Fruit fly (Drosophila melanogaster) whole organism, embryonic: ENCODE results near the gene CG8952.

Experiments
- B-H2 ChIP-seq: fragments of 200-800 bp; sonication (Bioruptor generic); optimal IDR thresholded peaks from 2 replicates; lab custom pipeline; 2018; ENCODE audit warnings: missing biosample characterization, mild to moderate bottlenecking, missing genetic modification characterization
- CG11723 ChIP-seq: fragments of 200-800 bp; sonication (Bioruptor generic); optimal IDR thresholded peaks from 2 replicates; lab custom pipeline; 2017; ENCODE audit warnings: missing biosample characterization, mild to moderate bottlenecking, missing genetic modification characterization
- CG12299 ChIP-seq: fragments of 200-800 bp; sonication (Bioruptor generic); optimal IDR thresholded peaks from 2 replicates; lab custom pipeline; 2018; ENCODE audit warnings: missing biosample characterization, mild to moderate bottlenecking, missing genetic modification characterization
- CG13424 ChIP-seq: fragments of 200-800 bp; sonication (Bioruptor generic); optimal IDR thresholded peaks from 2 replicates; lab custom pipeline; 2019; ENCODE audit warnings: missing biosample characterization, mild to moderate bottlenecking, missing genetic modification characterization, moderate library complexity
- CG17359 ChIP-seq: fragments of 200-800 bp; sonication (Bioruptor generic); optimal IDR thresholded peaks from 3 replicates; lab custom pipeline; 2018; ENCODE audit warnings: missing biosample characterization, mild to moderate bottlenecking, missing genetic modification characterization, moderate library complexity
- CG2120 ChIP-seq: fragments of 200-800 bp; sonication (Bioruptor generic); optimal IDR thresholded peaks from 3 replicates; lab custom pipeline; 2016; ENCODE audit warnings: missing biosample characterization, missing genetic modification characterization
- CG42726 ChIP-seq: fragments of 200-800 bp; sonication (Bioruptor generic); IDR thresholded peaks from 2 replicates; pipeline ENCODE4 v1.3.6; 2022; ENCODE audit warnings: missing biosample characterization, missing genetic modification characterization; ENCODE audit not compliant: partially characterized antibody
- CG6175 ChIP-seq: fragments of 200-800 bp; sonication (Bioruptor generic); IDR thresholded peaks from 3 replicates; pipeline ENCODE4 v1.3.6; 2022; ENCODE audit warnings: missing biosample characterization, missing genetic modification characterization
- CG6813 ChIP-seq: fragments of 200-800 bp; sonication (Bioruptor generic); optimal IDR thresholded peaks from 2 replicates; lab custom pipeline; 2017; ENCODE audit warnings: missing biosample characterization, missing genetic modification characterization, mild to moderate bottlenecking, moderate library complexity, missing genetic modification reagents
- CG7839 ChIP-seq: fragments of 200-800 bp; sonication (Bioruptor generic); optimal IDR thresholded peaks from 3 replicates; lab custom pipeline; 2018; ENCODE audit warnings: missing biosample characterization, mild to moderate bottlenecking, missing genetic modification characterization, moderate library complexity
- CG8281 ChIP-seq: fragments of 200-800 bp; sonication (Bioruptor generic); optimal IDR thresholded peaks from 2 replicates; lab custom pipeline; 2018; ENCODE audit warnings: missing biosample characterization, mild to moderate bottlenecking, missing genetic modification characterization, moderate library complexity
- D ChIP-seq, 2 experiments: fragments of 200-800 bp in 1 of 2; fragments of >200 bp in 1 of 2; sonication (Bioruptor generic) in 1 of 2; optimal IDR thresholded peaks; 2 replicates in 1 of 2; 3 replicates in 1 of 2; lab custom pipeline; 2017; ENCODE audit warnings: mild to moderate bottlenecking in 1 of 2, missing biosample characterization in 1 of 2, missing genetic modification characterization in 1 of 2, missing genetic modification reagents in 1 of 2
- Dref ChIP-seq: fragments of 200-800 bp; sonication (Bioruptor generic); IDR thresholded peaks from 2 replicates; pipeline ENCODE4 v1.3.6; 2022; ENCODE audit warnings: missing biosample characterization, missing genetic modification characterization
- Ets97D ChIP-seq: fragments of 200-800 bp; sonication (Bioruptor generic); optimal IDR thresholded peaks from 3 replicates; lab custom pipeline; 2016; ENCODE audit warnings: missing biosample characterization, missing genetic modification characterization
- Gsc ChIP-seq: fragments of 200-800 bp; sonication (Bioruptor generic); IDR thresholded peaks from 2 replicates; pipeline ENCODE4 v1.3.6; 2022; ENCODE audit warnings: missing biosample characterization, missing genetic modification characterization
- Gug ChIP-seq: fragments of 200-800 bp; sonication (Bioruptor generic); IDR thresholded peaks from 4 replicates; pipeline ENCODE4 v1.3.6; 2022; ENCODE audit warnings: missing biosample characterization, missing genetic modification characterization
- HLH3B ChIP-seq: fragments of 200-800 bp; sonication (Bioruptor generic); IDR thresholded peaks from 2 replicates; pipeline ENCODE4 v1.3.6; 2022; ENCODE audit warnings: missing biosample characterization, missing genetic modification characterization
- Hr51 ChIP-seq, 2 experiments: fragments of 200-800 bp; sonication (Bioruptor generic); optimal IDR thresholded peaks; 2 replicates in 1 of 2; 3 replicates in 1 of 2; lab custom pipeline; 2016 to 2018; ENCODE audit warnings: missing biosample characterization in 2 of 2, missing genetic modification characterization in 2 of 2, mild to moderate bottlenecking in 1 of 2, moderate library complexity in 1 of 2
- Lpt ChIP-seq: fragments of >200 bp; optimal IDR thresholded peaks from 2 replicates; lab custom pipeline; 2018; ENCODE audit warnings: missing biosample characterization, missing genetic modification characterization
- MBD-R2 ChIP-seq: fragments of 200-800 bp; sonication (Bioruptor generic); IDR thresholded peaks from 2 replicates; pipeline ENCODE4 v1.3.6; 2022; ENCODE audit warnings: missing biosample characterization, missing genetic modification characterization
- Nf-YB ChIP-seq: fragments of 200-800 bp; sonication (Bioruptor generic); optimal IDR thresholded peaks from 3 replicates; lab custom pipeline; 2019; ENCODE audit warnings: missing biosample characterization, mild to moderate bottlenecking, missing genetic modification characterization, moderate library complexity
- Ptx1 ChIP-seq: fragments of 200-800 bp; sonication (Bioruptor generic); IDR thresholded peaks from 2 replicates; pipeline ENCODE4 v1.3.6; 2022; ENCODE audit warnings: missing biosample characterization, missing genetic modification characterization
- Six4 ChIP-seq: fragments of 200-800 bp; sonication (Bioruptor generic); optimal IDR thresholded peaks from 2 replicates; lab custom pipeline; 2016; ENCODE audit warnings: missing biosample characterization, missing genetic modification characterization
- Taf1 ChIP-seq: fragments of 200-800 bp; sonication (Bioruptor generic); IDR thresholded peaks from 2 replicates; pipeline ENCODE4 v1.3.6; 2022; ENCODE audit warnings: missing biosample characterization, missing genetic modification characterization
- YL-1 ChIP-seq: fragments of 200-800 bp; sonication (Bioruptor generic); optimal IDR thresholded peaks from 3 replicates; lab custom pipeline; 2017; ENCODE audit warnings: missing biosample characterization, mild to moderate bottlenecking, missing genetic modification characterization
- ase ChIP-seq: fragments of 200-800 bp; sonication (Bioruptor generic); IDR thresholded peaks from 3 replicates; pipeline ENCODE4 v1.3.6; 2022; ENCODE audit warnings: missing biosample characterization, missing genetic modification characterization
- bowl ChIP-seq: fragments of 200-800 bp; sonication (Bioruptor generic); IDR thresholded peaks from 2 replicates; pipeline ENCODE4 v1.3.6; 2022; ENCODE audit warnings: missing biosample characterization, missing genetic modification characterization
- chm ChIP-seq: fragments of 200-800 bp; sonication (Bioruptor generic); IDR thresholded peaks from 2 replicates; pipeline ENCODE4 v1.3.6; 2022; ENCODE audit warnings: missing biosample characterization, missing genetic modification characterization
- corto ChIP-seq: fragments of 200-800 bp; sonication (Bioruptor generic); optimal IDR thresholded peaks from 2 replicates; lab custom pipeline; 2016; ENCODE audit warnings: missing biosample characterization, mild to moderate bottlenecking, missing genetic modification characterization, moderate library complexity
- cwo ChIP-seq: fragments of 200-800 bp; sonication (Bioruptor generic); optimal IDR thresholded peaks from 3 replicates; lab custom pipeline; 2017; ENCODE audit warnings: missing biosample characterization, missing genetic modification characterization, mild to moderate bottlenecking, moderate library complexity, missing genetic modification reagents
- da ChIP-seq: fragments of 200-800 bp; sonication (Bioruptor generic); optimal IDR thresholded peaks from 2 replicates; lab custom pipeline; 2016; ENCODE audit warnings: missing biosample characterization, missing genetic modification characterization
- eyg ChIP-seq: fragments of 200-800 bp; sonication (Bioruptor generic); optimal IDR thresholded peaks from 3 replicates; lab custom pipeline; 2016; ENCODE audit warnings: missing biosample characterization, missing genetic modification characterization
- fd102C ChIP-seq: fragments of 200-800 bp; sonication (Bioruptor generic); optimal IDR thresholded peaks from 2 replicates; lab custom pipeline; 2018; ENCODE audit warnings: missing biosample characterization, mild to moderate bottlenecking, missing genetic modification characterization, moderate library complexity
- gce ChIP-seq: fragments of 200-800 bp; sonication (Bioruptor generic); IDR thresholded peaks from 3 replicates; pipeline ENCODE4 v1.3.6; 2022; ENCODE audit warnings: missing biosample characterization, missing genetic modification characterization
- gcm ChIP-seq: fragments of 200-800 bp; sonication (Bioruptor generic); optimal IDR thresholded peaks from 2 replicates; lab custom pipeline; 2019; ENCODE audit warnings: missing biosample characterization, mild to moderate bottlenecking, missing genetic modification characterization, moderate library complexity
- gfzf ChIP-seq: fragments of 200-800 bp; sonication (Bioruptor generic); optimal IDR thresholded peaks from 2 replicates; lab custom pipeline; 2016; ENCODE audit warnings: missing biosample characterization, mild to moderate bottlenecking, missing genetic modification characterization, moderate library complexity
- gsb-n ChIP-seq: fragments of 200-800 bp; sonication (Bioruptor generic); optimal IDR thresholded peaks from 3 replicates; lab custom pipeline; 2018; ENCODE audit warnings: missing biosample characterization, mild to moderate bottlenecking, missing genetic modification characterization
- hkb ChIP-seq, 2 experiments: fragments of 200-800 bp in 1 of 2; fragments of >200 bp in 1 of 2; sonication (Bioruptor generic) in 1 of 2; IDR thresholded peaks in 1 of 2; optimal IDR thresholded peaks in 1 of 2; 2 replicates each; pipeline versions ENCODE4 v1.3.6 to Lab custom; 2017 to 2022; ENCODE audit warnings: missing biosample characterization in 1 of 2, missing genetic modification characterization in 1 of 2
- lbe ChIP-seq: fragments of 200-800 bp; sonication (Bioruptor generic); optimal IDR thresholded peaks from 2 replicates; lab custom pipeline; 2016; ENCODE audit warnings: missing biosample characterization, mild to moderate bottlenecking, missing genetic modification characterization
- lmd ChIP-seq: fragments of 200-800 bp; sonication (Bioruptor generic); IDR thresholded peaks from 2 replicates; pipeline ENCODE4 v1.3.6; 2022; ENCODE audit warnings: missing biosample characterization, missing genetic modification characterization
- onecut ChIP-seq: fragments of 200-800 bp; sonication (Bioruptor generic); IDR thresholded peaks from 2 replicates; pipeline ENCODE4 v1.3.6; 2022; ENCODE audit warnings: missing biosample characterization, missing genetic modification characterization
- otp ChIP-seq: fragments of 200-800 bp; sonication (Bioruptor generic); IDR thresholded peaks from 3 replicates; pipeline ENCODE4, ENCODE4 v1.3.6; 2022; ENCODE audit warnings: missing biosample characterization, missing genetic modification characterization
- p53 ChIP-seq: fragments of 200-800 bp; sonication (Bioruptor generic); optimal IDR thresholded peaks from 2 replicates; lab custom pipeline; 2016; ENCODE audit warnings: missing biosample characterization, missing genetic modification characterization
- ranshi ChIP-seq: fragments of 200-800 bp; sonication (Bioruptor generic); IDR thresholded peaks from 2 replicates; pipeline ENCODE4 v1.3.6; 2022; ENCODE audit warnings: missing biosample characterization, missing genetic modification characterization
- ro ChIP-seq: fragments of 200-800 bp; sonication (Bioruptor generic); IDR thresholded peaks from 2 replicates; pipeline ENCODE4 v1.3.6; 2022; ENCODE audit warnings: missing biosample characterization, missing genetic modification characterization
- slp2 ChIP-seq: fragments of 200-800 bp; sonication (Bioruptor generic); optimal IDR thresholded peaks from 2 replicates; lab custom pipeline; 2016; ENCODE audit warnings: missing biosample characterization, missing genetic modification characterization
- so ChIP-seq: fragments of 200-800 bp; sonication (Bioruptor generic); IDR thresholded peaks from 3 replicates; pipeline ENCODE4 v1.3.6; 2022; ENCODE audit warnings: missing biosample characterization, missing genetic modification characterization
- twi ChIP-seq: fragments of 200-800 bp; optimal IDR thresholded peaks from 2 replicates; lab custom pipeline; 2019; ENCODE audit warnings: missing biosample characterization, mild to moderate bottlenecking, missing genetic modification characterization, moderate library complexity
- unc-4 ChIP-seq: fragments of 200-800 bp; sonication (Bioruptor generic); IDR thresholded peaks from 2 replicates; pipeline ENCODE4 v1.3.6; 2022; ENCODE audit warnings: missing biosample characterization, missing genetic modification characterization; ENCODE audit not compliant: partially characterized antibody
- wdn ChIP-seq: fragments of 200-800 bp; sonication (Bioruptor generic); IDR thresholded peaks from 2 replicates; pipeline ENCODE4 v1.3.6; 2022; ENCODE audit warnings: missing biosample characterization, missing genetic modification characterization
- wor ChIP-seq: fragments of 200-800 bp; sonication (Bioruptor generic); IDR thresholded peaks from 2 replicates; pipeline ENCODE4 v1.3.6; 2022; ENCODE audit warnings: missing biosample characterization, missing genetic modification characterization

Gene CG8952

dm6 chrX:15748945-15749344, 17.3 kb downstream of the CG8952 start, which contains the start of gene Mvd (continued):
- TF ChIP-seq onecut (GFP tag; lab: Robert Waterston, UW) = no peak
- no peak for TF ChIP-seq CG2120 (GFP tag; lab: Kevin White, UChicago)
- no peak for TF ChIP-seq lmd
- TF ChIP-seq lbe = no peak
- no peak for TF ChIP-seq Nf-YB (GFP tag; lab: Kevin White, UChicago)
- no peak for TF ChIP-seq bowl (GFP tag; lab: Robert Waterston, UW)
- peak; percentile 10 for TF ChIP-seq B-H2 (GFP tag; lab: Kevin White, UChicago)
- TF ChIP-seq CG6175 (GFP tag; lab: Robert Waterston, UW) = no peak
- no peak for TF ChIP-seq p53 (GFP tag; lab: Kevin White, UChicago)
- TF ChIP-seq gfzf (GFP tag; lab: Kevin White, UChicago) = peak; percentile 94
- TF ChIP-seq Hr51 (GFP tag; optimal IDR thresholded peaks at IDR 0.05; lab: Kevin White, UChicago) = no peak
- no peak for TF ChIP-seq CG12299
- TF ChIP-seq gcm (GFP tag; lab: Kevin White, UChicago) = no peak
- TF ChIP-seq Dref (GFP tag; lab: Robert Waterston, UW) = peak; percentile 46
- TF ChIP-seq gce (GFP tag; lab: Robert Waterston, UW) = no peak
- TF ChIP-seq ro (GFP tag; lab: Robert Waterston, UW) = no peak
- TF ChIP-seq chm (GFP tag; lab: Robert Waterston, UW) = no peak
- no peak for TF ChIP-seq wdn (GFP tag; lab: Robert Waterston, UW)
- TF ChIP-seq MBD-R2 = peak; percentile 78
- TF ChIP-seq hkb (optimal IDR thresholded peaks at IDR 0.05; lab: Kevin White, UChicago) = peak; percentile 17
- no peak for TF ChIP-seq hkb (GFP tag; IDR thresholded peaks at IDR 0.05; lab: Robert Waterston, UW)
- TF ChIP-seq Ptx1 = no peak
- no peak for TF ChIP-seq Gsc
- TF ChIP-seq CG11723 (GFP tag; lab: Kevin White, UChicago) = no peak
- TF ChIP-seq corto = no peak
- TF ChIP-seq da (GFP tag; lab: Kevin White, UChicago) = no peak
- TF ChIP-seq wor = no peak
- TF ChIP-seq YL-1 = peak; percentile 77
- no peak for TF ChIP-seq ranshi (GFP tag; lab: Robert Waterston, UW)
- TF ChIP-seq HLH3B (GFP tag; lab: Robert Waterston, UW) = no peak
- no peak for TF ChIP-seq CG13424 (tag; lab: Kevin White, UChicago)
- no peak for TF ChIP-seq fd102C (GFP tag; lab: Kevin White, UChicago)
- no peak for TF ChIP-seq slp2
- TF ChIP-seq Ets97D (GFP tag; lab: Kevin White, UChicago) = peak; percentile 77
- TF ChIP-seq otp = no peak
- no peak for TF ChIP-seq Taf1 (GFP tag; lab: Robert Waterston, UW)
- TF ChIP-seq CG17359 (tag; lab: Kevin White, UChicago) = no peak
- no peak for TF ChIP-seq CG7839 (tag; lab: Kevin White, UChicago)
- no peak for TF ChIP-seq so (GFP tag; lab: Robert Waterston, UW)
- no peak for TF ChIP-seq ase (GFP tag; lab: Robert Waterston, UW)
- no peak for TF ChIP-seq CG8281 (tag; lab: Kevin White, UChicago)
- TF ChIP-seq eyg (GFP tag; lab: Kevin White, UChicago) = no peak
- TF ChIP-seq Gug (GFP tag; lab: Robert Waterston, UW) = no peak
- no peak for TF ChIP-seq Lpt (GFP tag; lab: Kevin White, UChicago)
- no peak for TF ChIP-seq CG6813 (GFP tag; lab: Kevin White, UChicago)
- no peak for TF ChIP-seq CG42726 (GFP tag; lab: Robert Waterston, UW)
- no peak for TF ChIP-seq D (optimal IDR thresholded peaks at IDR 0.05; lab: Kevin White, UChicago)
- no peak for TF ChIP-seq D (GFP tag; optimal IDR thresholded peaks at IDR 0.05; lab: Kevin White, UChicago)
- TF ChIP-seq twi (tag; lab: Kevin White, UChicago) = no peak
- TF ChIP-seq gsb-n (tag; lab: Kevin White, UChicago) = no peak
- TF ChIP-seq unc-4 (GFP tag; lab: Robert Waterston, UW) = 0 out of 2 replicates have a peak, but pooled peaks have one; percentile 35
- TF ChIP-seq cwo (GFP tag; lab: Kevin White, UChicago) = no peak
- TF ChIP-seq Six4 (GFP tag; lab: Kevin White, UChicago) = no peak
